Fruit fly (Drosophila melanogaster) whole organism, embryonic: ENCODE results near the gene Spn27A.

Source experiments
- BtbVII ChIP-seq: fragments of 200-800 bp; sonication (Bioruptor generic); optimal IDR thresholded peaks from 3 replicates; lab custom pipeline; 2017; ENCODE audit warnings: missing biosample characterization, mild to moderate bottlenecking, missing genetic modification characterization
- CG10543 ChIP-seq: fragments of 200-800 bp; sonication (Bioruptor generic); optimal IDR thresholded peaks from 3 replicates; lab custom pipeline; 2017; ENCODE audit warnings: missing biosample characterization, mild to moderate bottlenecking, missing genetic modification characterization, moderate library complexity
- CG11085 ChIP-seq: fragments of 200-800 bp; sonication (Bioruptor generic); IDR thresholded peaks from 2 replicates; pipeline ENCODE4 v1.3.6; 2022; ENCODE audit warnings: missing biosample characterization, missing genetic modification characterization
- CG11247 ChIP-seq: fragments of 200-800 bp; sonication (Bioruptor generic); IDR thresholded peaks from 2 replicates; pipeline ENCODE4 v1.3.6; 2022; ENCODE audit warnings: missing biosample characterization, missing genetic modification characterization
- CG12391 ChIP-seq: fragments of 200-800 bp; sonication (Bioruptor generic); optimal IDR thresholded peaks from 3 replicates; lab custom pipeline; 2018; ENCODE audit warnings: missing biosample characterization, mild to moderate bottlenecking, missing genetic modification characterization, moderate library complexity
- CG13424 ChIP-seq: fragments of 200-800 bp; sonication (Bioruptor generic); optimal IDR thresholded peaks from 2 replicates; lab custom pipeline; 2019; ENCODE audit warnings: missing biosample characterization, mild to moderate bottlenecking, missing genetic modification characterization, moderate library complexity
- CG17328 ChIP-seq: fragments of 200-800 bp; sonication (Bioruptor generic); IDR thresholded peaks from 2 replicates; pipeline ENCODE4 v1.3.6; 2022; ENCODE audit warnings: missing biosample characterization, missing genetic modification characterization
- CG2875 ChIP-seq: fragments of 200-800 bp; sonication (Bioruptor generic); optimal IDR thresholded peaks from 2 replicates; lab custom pipeline; 2017; ENCODE audit warnings: missing biosample characterization, mild to moderate bottlenecking, missing genetic modification characterization, missing genetic modification reagents
- CG30431 ChIP-seq: fragments of 200-800 bp; sonication (Bioruptor generic); optimal IDR thresholded peaks from 2 replicates; lab custom pipeline; 2017; ENCODE audit warnings: missing biosample characterization, missing genetic modification characterization
- CG4424 ChIP-seq: fragments of 200-800 bp; sonication (Bioruptor generic); optimal IDR thresholded peaks from 3 replicates; lab custom pipeline; 2016; ENCODE audit warnings: missing biosample characterization, missing genetic modification characterization
- CG6254 ChIP-seq: fragments of 200-800 bp; sonication (Bioruptor generic); optimal IDR thresholded peaks from 3 replicates; lab custom pipeline; 2017; ENCODE audit warnings: mild to moderate bottlenecking, missing biosample characterization, missing genetic modification reagents, missing genetic modification characterization
- CG7271 ChIP-seq: fragments of 200-800 bp; sonication (Bioruptor generic); optimal IDR thresholded peaks from 2 replicates; lab custom pipeline; 2018; ENCODE audit warnings: missing biosample characterization, mild to moderate bottlenecking, missing genetic modification characterization, moderate library complexity
- CG7963 ChIP-seq: fragments of 200-800 bp; sonication (Bioruptor generic); IDR thresholded peaks from 3 replicates; pipeline ENCODE4 v1.3.6; 2022; ENCODE audit warnings: missing biosample characterization, missing genetic modification characterization; ENCODE audit not compliant: partially characterized antibody
- CG8924 ChIP-seq: fragments of 200-800 bp; optimal IDR thresholded peaks from 3 replicates; lab custom pipeline; 2019; ENCODE audit warnings: missing biosample characterization, mild to moderate bottlenecking, missing genetic modification characterization, moderate library complexity
- CG9817 ChIP-seq: fragments of 200-800 bp; sonication (Bioruptor generic); optimal IDR thresholded peaks from 2 replicates; lab custom pipeline; 2018; ENCODE audit warnings: missing biosample characterization, mild to moderate bottlenecking, missing genetic modification characterization, moderate library complexity
- CG9932 ChIP-seq: fragments of 200-800 bp; sonication (Bioruptor generic); IDR thresholded peaks from 2 replicates; pipeline ENCODE4 v1.3.6; 2022; ENCODE audit warnings: missing biosample characterization, missing genetic modification characterization
- CkIIα-i1 ChIP-seq: fragments of 200-800 bp; sonication (Bioruptor generic); IDR thresholded peaks from 2 replicates; pipeline ENCODE4 v1.3.6; 2022; ENCODE audit warnings: missing biosample characterization, missing genetic modification characterization
- CrebB ChIP-seq: fragments of 200-800 bp; sonication (Bioruptor generic); optimal IDR thresholded peaks from 3 replicates; lab custom pipeline; 2018; ENCODE audit warnings: missing biosample characterization, mild to moderate bottlenecking, missing genetic modification characterization
- D19B ChIP-seq: fragments of 200-800 bp; sonication (Bioruptor generic); optimal IDR thresholded peaks from 2 replicates; lab custom pipeline; 2017; ENCODE audit warnings: missing biosample characterization, mild to moderate bottlenecking, missing genetic modification characterization
- Hey ChIP-seq: fragments of 200-800 bp; sonication (Bioruptor generic); optimal IDR thresholded peaks from 3 replicates; lab custom pipeline; 2018; ENCODE audit warnings: missing biosample characterization, mild to moderate bottlenecking, missing genetic modification characterization
- MESR4 ChIP-seq: fragments of 200-800 bp; sonication (Bioruptor generic); optimal IDR thresholded peaks from 2 replicates; lab custom pipeline; 2018; ENCODE audit warnings: missing biosample characterization, mild to moderate bottlenecking, missing genetic modification characterization, moderate library complexity
- Max ChIP-seq: fragments of 200-800 bp; sonication (Bioruptor generic); optimal IDR thresholded peaks from 2 replicates; lab custom pipeline; 2016; ENCODE audit warnings: missing biosample characterization, mild to moderate bottlenecking, missing genetic modification characterization
- NFAT ChIP-seq: fragments of 200-800 bp; sonication (Bioruptor generic); IDR thresholded peaks from 2 replicates; pipeline ENCODE4 v1.3.6; 2022; ENCODE audit warnings: missing biosample characterization, missing genetic modification characterization
- Spps ChIP-seq: fragments of 200-800 bp; sonication (Bioruptor generic); optimal IDR thresholded peaks from 2 replicates; lab custom pipeline; 2018; ENCODE audit warnings: missing biosample characterization, mild to moderate bottlenecking, missing genetic modification characterization
- ash1 ChIP-seq: fragments of 200-800 bp; sonication (Bioruptor generic); optimal IDR thresholded peaks from 2 replicates; lab custom pipeline; 2018; ENCODE audit warnings: missing biosample characterization, mild to moderate bottlenecking, missing genetic modification characterization
- az2 ChIP-seq: fragments of 200-800 bp; sonication (Bioruptor generic); optimal IDR thresholded peaks from 3 replicates; lab custom pipeline; 2016; ENCODE audit warnings: missing biosample characterization, missing genetic modification characterization
- bab2 ChIP-seq: fragments of 200-800 bp; sonication (Bioruptor generic); optimal IDR thresholded peaks from 2 replicates; lab custom pipeline; 2016; ENCODE audit warnings: missing biosample characterization, missing genetic modification characterization
- bsh ChIP-seq, 2 experiments: fragments of 200-800 bp; sonication (Bioruptor generic); optimal IDR thresholded peaks; 2 replicates each; lab custom pipeline; 2017 to 2018; ENCODE audit warnings: mild to moderate bottlenecking in 2 of 2, missing biosample characterization in 2 of 2, missing genetic modification characterization in 2 of 2, moderate library complexity in 1 of 2
- chinmo ChIP-seq: fragments of 200-800 bp; sonication (Bioruptor generic); IDR thresholded peaks from 4 replicates; pipeline ENCODE4 v1.3.6; 2022; ENCODE audit warnings: missing biosample characterization, missing genetic modification characterization; ENCODE audit not compliant: partially characterized antibody
- chn ChIP-seq: fragments of 200-800 bp; sonication (Bioruptor generic); optimal IDR thresholded peaks from 2 replicates; lab custom pipeline; 2016; ENCODE audit warnings: missing biosample characterization, missing genetic modification characterization
- dati ChIP-seq: fragments of 200-800 bp; sonication (Bioruptor generic); IDR thresholded peaks from 2 replicates; pipeline ENCODE4 v1.3.6; 2022; ENCODE audit warnings: missing biosample characterization, missing genetic modification characterization
- ems ChIP-seq: fragments of 200-800 bp; sonication (Bioruptor generic); optimal IDR thresholded peaks from 3 replicates; lab custom pipeline; 2016; ENCODE audit warnings: missing biosample characterization, missing genetic modification characterization
- exex ChIP-seq: fragments of 200-800 bp; sonication (Bioruptor generic); optimal IDR thresholded peaks from 4 replicates; lab custom pipeline; 2018; ENCODE audit warnings: missing biosample characterization, mild to moderate bottlenecking, missing genetic modification characterization, moderate library complexity
- gce ChIP-seq: fragments of 200-800 bp; sonication (Bioruptor generic); IDR thresholded peaks from 3 replicates; pipeline ENCODE4 v1.3.6; 2022; ENCODE audit warnings: missing biosample characterization, missing genetic modification characterization
- gcm ChIP-seq: fragments of 200-800 bp; sonication (Bioruptor generic); optimal IDR thresholded peaks from 2 replicates; lab custom pipeline; 2019; ENCODE audit warnings: missing biosample characterization, mild to moderate bottlenecking, missing genetic modification characterization, moderate library complexity
- grn ChIP-seq: fragments of 200-800 bp; sonication (Bioruptor generic); optimal IDR thresholded peaks from 3 replicates; lab custom pipeline; 2017; ENCODE audit warnings: missing biosample characterization, missing genetic modification characterization
- gsb ChIP-seq: fragments of 200-800 bp; sonication (Bioruptor generic); IDR thresholded peaks from 2 replicates; pipeline ENCODE4 v1.3.6; 2022; ENCODE audit warnings: missing biosample characterization, missing genetic modification characterization
- hth ChIP-seq: fragments of >200 bp; optimal IDR thresholded peaks from 2 replicates; lab custom pipeline; 2017; ENCODE audit warnings: inconsistent platforms
- kah ChIP-seq: fragments of 200-800 bp; sonication (Bioruptor generic); optimal IDR thresholded peaks from 2 replicates; lab custom pipeline; 2018; ENCODE audit warnings: missing biosample characterization, mild to moderate bottlenecking, missing genetic modification characterization
- lab ChIP-seq: fragments of 200-800 bp; sonication (Bioruptor generic); optimal IDR thresholded peaks from 3 replicates; lab custom pipeline; 2017; ENCODE audit warnings: missing biosample characterization, missing genetic modification characterization, mild to moderate bottlenecking, moderate library complexity, missing genetic modification reagents
- onecut ChIP-seq: fragments of 200-800 bp; sonication (Bioruptor generic); IDR thresholded peaks from 2 replicates; pipeline ENCODE4 v1.3.6; 2022; ENCODE audit warnings: missing biosample characterization, missing genetic modification characterization
- peb ChIP-seq: fragments of 200-800 bp; sonication (Bioruptor generic); IDR thresholded peaks from 2 replicates; pipeline ENCODE4 v1.3.6; 2022; ENCODE audit warnings: missing biosample characterization, missing genetic modification characterization
- pum ChIP-seq: fragments of 200-800 bp; sonication (Bioruptor generic); optimal IDR thresholded peaks from 2 replicates; lab custom pipeline; 2016; ENCODE audit warnings: missing biosample characterization, missing genetic modification characterization
- sc ChIP-seq, 3 experiments: fragments of >200 bp in 2 of 3; fragments of 200-800 bp in 1 of 3; sonication (Bioruptor generic) in 1 of 3; optimal IDR thresholded peaks; 2 replicates in 2 of 3; 3 replicates in 1 of 3; lab custom pipeline; 2017; ENCODE audit warnings: mild to moderate bottlenecking in 1 of 3, missing biosample characterization in 1 of 3, missing genetic modification characterization in 1 of 3, missing genetic modification reagents in 1 of 3
- scrt ChIP-seq: fragments of 200-800 bp; sonication (Bioruptor generic); optimal IDR thresholded peaks from 2 replicates; lab custom pipeline; 2018; ENCODE audit warnings: missing biosample characterization, mild to moderate bottlenecking, missing genetic modification characterization, moderate library complexity
- sna ChIP-seq: fragments of 200-800 bp; sonication (Bioruptor generic); IDR thresholded peaks from 2 replicates; pipeline ENCODE4 v1.3.6; 2022; ENCODE audit warnings: missing biosample characterization, missing genetic modification characterization; ENCODE audit not compliant: partially characterized antibody
- sug ChIP-seq: fragments of 200-800 bp; optimal IDR thresholded peaks from 2 replicates; lab custom pipeline; 2019; ENCODE audit warnings: missing biosample characterization, mild to moderate bottlenecking, missing genetic modification characterization, moderate library complexity
- vvl ChIP-seq: fragments of 200-800 bp; sonication (Bioruptor generic); IDR thresholded peaks from 2 replicates; pipeline ENCODE4 v1.3.6; 2022; ENCODE audit warnings: missing biosample characterization, missing genetic modification characterization
- wek ChIP-seq: fragments of 200-800 bp; sonication (Bioruptor generic); optimal IDR thresholded peaks from 3 replicates; lab custom pipeline; 2018; ENCODE audit warnings: missing biosample characterization, mild to moderate bottlenecking, missing genetic modification characterization, moderate library complexity

Gene Spn27A

DNA sequence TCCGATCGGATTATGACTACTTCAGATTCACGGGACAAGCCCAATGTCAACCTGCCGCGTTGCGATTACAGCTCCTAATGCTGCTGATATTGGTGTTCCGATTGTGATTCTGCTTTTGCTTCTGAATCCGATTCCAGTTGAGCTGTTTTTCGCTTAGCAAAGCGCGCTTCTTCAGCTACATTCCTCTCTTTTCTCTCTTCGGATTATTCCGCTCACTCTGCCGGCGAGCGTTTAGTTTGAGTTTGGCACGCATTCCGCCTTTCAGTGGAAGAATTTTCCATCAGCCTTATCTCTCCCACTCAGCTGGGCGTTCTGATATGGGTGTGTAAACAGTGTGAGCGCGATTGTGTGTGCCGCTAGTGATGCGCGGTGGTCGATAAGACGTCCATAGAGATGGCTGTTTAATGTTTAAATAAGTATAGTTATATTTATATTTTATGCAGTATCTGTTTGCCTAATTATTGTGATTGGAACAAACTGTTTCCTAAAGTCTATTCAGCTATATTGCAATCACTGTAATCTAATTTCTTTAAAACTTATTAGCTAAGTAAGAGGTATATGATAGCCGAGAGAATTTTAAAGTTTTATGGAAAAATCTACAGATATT is 5.3 kb downstream of the Spn27A start, which contains the start of gene Galt (continued):
- TF ChIP-seq gcm (GFP tag; lab: Kevin White, UChicago) (peak; percentile 54), CG6254 (GFP tag; lab: Kevin White, UChicago) (no peak), D19B (GFP tag; lab: Kevin White, UChicago) (peak; percentile 80), CG13424 (tag; lab: Kevin White, UChicago) (peak; percentile 46), az2 (GFP tag; lab: Kevin White, UChicago) (peak; percentile 18), hth (lab: Kevin White, UChicago) (no peak), wek (GFP tag; lab: Kevin White, UChicago) (peak; percentile 39), Spps (no peak), pum (GFP tag; lab: Kevin White, UChicago) (no peak), NFAT (GFP tag; lab: Robert Waterston, UW) (peak; percentile 79; the same call in 1 of the 2 replicates), exex (tag; lab: Kevin White, UChicago) (peak; percentile 66), CkIIα-i1 (GFP tag; lab: Robert Waterston, UW) (no peak), BtbVII (GFP tag; lab: Kevin White, UChicago) (peak; percentile 69), CG2875 (GFP tag; lab: Kevin White, UChicago) (peak; percentile 2), bsh (GFP tag; optimal IDR thresholded peaks at IDR 0.05; lab: Kevin White, UChicago) (peak in 1 of 2 experiments; percentile 56), scrt (no peak), CG11085 (no peak), vvl (peak; percentile 51; the same call in 1 of the 2 replicates), gce (GFP tag; lab: Robert Waterston, UW) (no peak), CG10543 (GFP tag; lab: Kevin White, UChicago) (peak; percentile 78), sc (optimal IDR thresholded peaks at IDR 0.05; lab: Kevin White, UChicago) (no peak), sc (GFP tag; optimal IDR thresholded peaks at IDR 0.05; lab: Kevin White, UChicago) (no peak), dati (GFP tag; lab: Robert Waterston, UW) (no peak), chinmo (GFP tag; lab: Robert Waterston, UW) (peak; percentile 90; the same call in 3 of the 4 replicates), CG9817 (tag; lab: Kevin White, UChicago) (peak; percentile 31), chn (GFP tag; lab: Kevin White, UChicago) (no peak), grn (GFP tag; lab: Kevin White, UChicago) (peak; percentile 93), ash1 (GFP tag; lab: Kevin White, UChicago) (no peak), onecut (GFP tag; lab: Robert Waterston, UW) (peak; percentile 28), MESR4 (GFP tag; lab: Kevin White, UChicago) (peak; percentile 33), kah (peak; percentile 9), CG8924 (tag; lab: Kevin White, UChicago) (peak; percentile 69), ems (GFP tag; lab: Kevin White, UChicago) (no peak), CG30431 (GFP tag; lab: Kevin White, UChicago) (no peak), CG7271 (tag; lab: Kevin White, UChicago) (peak; percentile 35), CG17328 (GFP tag; lab: Robert Waterston, UW) (peak; percentile 49; the same call in 1 of the 2 replicates), CG4424 (GFP tag; lab: Kevin White, UChicago) (peak; percentile 17), peb (GFP tag; lab: Robert Waterston, UW) (no peak), lab (GFP tag; lab: Kevin White, UChicago) (peak; percentile 68), Max (peak; percentile 30), Hey (tag; lab: Kevin White, UChicago) (no peak), CG11247 (GFP tag; lab: Robert Waterston, UW) (no peak), CG7963 (GFP tag; lab: Robert Waterston, UW) (peak; percentile 61; the same call in 1 of the 3 replicates), CG12391 (tag; lab: Kevin White, UChicago) (peak; percentile 58), sna (GFP tag; lab: Robert Waterston, UW) (peak; percentile 80; the same call in 1 of the 2 replicates), CG9932 (GFP tag; lab: Robert Waterston, UW) (peak; percentile 47), bab2 (GFP tag; lab: Kevin White, UChicago) (no peak), CrebB (tag; lab: Kevin White, UChicago) (peak; percentile 47), gsb (GFP tag; lab: Robert Waterston, UW) (no peak), sug (peak; percentile 79)
